Fruit fly (Drosophila melanogaster) whole organism, embryonic: ENCODE measurements around the gene hook.

Source experiments
- Antp ChIP-seq: fragments of 200-800 bp; sonication (Bioruptor generic); optimal IDR thresholded peaks from 3 replicates; lab custom pipeline; 2016; ENCODE audit warnings: missing biosample characterization, missing genetic modification characterization
- Blimp-1 ChIP-seq: fragments of 200-800 bp; sonication (Bioruptor generic); optimal IDR thresholded peaks from 3 replicates; lab custom pipeline; 2018; ENCODE audit warnings: missing biosample characterization, missing genetic modification characterization, mild to moderate bottlenecking, moderate library complexity, missing genetic modification reagents
- CG10274 ChIP-seq: fragments of 200-800 bp; sonication (Bioruptor generic); optimal IDR thresholded peaks from 3 replicates; lab custom pipeline; 2017; ENCODE audit warnings: missing biosample characterization, mild to moderate bottlenecking, missing genetic modification characterization
- CG10654 ChIP-seq: fragments of 200-800 bp; sonication (Bioruptor generic); optimal IDR thresholded peaks from 2 replicates; lab custom pipeline; 2016; ENCODE audit warnings: missing biosample characterization, missing genetic modification characterization
- CG11093 ChIP-seq: fragments of 200-800 bp; sonication (Bioruptor generic); IDR thresholded peaks from 3 replicates; pipeline ENCODE4 v1.3.6; 2022; ENCODE audit warnings: missing biosample characterization, missing genetic modification characterization
- CG11695 ChIP-seq: fragments of 200-800 bp; sonication (Bioruptor generic); IDR thresholded peaks from 3 replicates; pipeline ENCODE4 v1.3.6; 2022; ENCODE audit warnings: missing biosample characterization, missing genetic modification characterization
- CG1529 ChIP-seq: fragments of 200-800 bp; sonication (Bioruptor generic); optimal IDR thresholded peaks from 3 replicates; lab custom pipeline; 2018; ENCODE audit warnings: missing biosample characterization, missing genetic modification characterization
- CG17361 ChIP-seq: fragments of 200-800 bp; sonication (Bioruptor generic); IDR thresholded peaks from 3 replicates; pipeline ENCODE4 v1.3.6; 2022; ENCODE audit warnings: missing biosample characterization, missing genetic modification characterization
- CG18476 ChIP-seq: fragments of 200-800 bp; sonication (Bioruptor generic); optimal IDR thresholded peaks from 2 replicates; lab custom pipeline; 2016; ENCODE audit warnings: missing biosample characterization, mild to moderate bottlenecking, missing genetic modification characterization
- CG18619 ChIP-seq: fragments of 200-800 bp; sonication (Bioruptor generic); optimal IDR thresholded peaks from 3 replicates; lab custom pipeline; 2017; ENCODE audit warnings: missing biosample characterization, mild to moderate bottlenecking, missing genetic modification characterization
- CG2116 ChIP-seq: fragments of 200-800 bp; sonication (Bioruptor generic); optimal IDR thresholded peaks from 3 replicates; lab custom pipeline; 2018; ENCODE audit warnings: missing biosample characterization, mild to moderate bottlenecking, missing genetic modification characterization
- CG2129 ChIP-seq: fragments of 200-800 bp; sonication (Bioruptor generic); IDR thresholded peaks from 2 replicates; pipeline ENCODE4 v1.3.6; 2022; ENCODE audit warnings: missing biosample characterization, missing genetic modification characterization; ENCODE audit not compliant: partially characterized antibody
- CG31365 ChIP-seq: fragments of 200-800 bp; sonication (Bioruptor generic); optimal IDR thresholded peaks from 2 replicates; lab custom pipeline; 2018; ENCODE audit warnings: missing biosample characterization, mild to moderate bottlenecking, missing genetic modification characterization
- CG31441 ChIP-seq: fragments of 200-800 bp; sonication (Bioruptor generic); IDR thresholded peaks from 2 replicates; pipeline ENCODE4 v1.3.6; 2022; ENCODE audit warnings: missing biosample characterization, missing genetic modification characterization
- CG43689 ChIP-seq: fragments of 200-800 bp; sonication (Bioruptor generic); IDR thresholded peaks from 2 replicates; pipeline ENCODE4 v1.3.6; 2022; ENCODE audit warnings: missing biosample characterization, missing genetic modification characterization
- CG7745 ChIP-seq: fragments of 200-800 bp; sonication (Bioruptor generic); optimal IDR thresholded peaks from 2 replicates; lab custom pipeline; 2018; ENCODE audit warnings: missing biosample characterization, mild to moderate bottlenecking, missing genetic modification characterization, moderate library complexity
- CG8089 ChIP-seq: fragments of 200-800 bp; sonication (Bioruptor generic); optimal IDR thresholded peaks from 3 replicates; lab custom pipeline; 2016; ENCODE audit warnings: missing biosample characterization, missing genetic modification characterization
- CG9797 ChIP-seq: fragments of 200-800 bp; sonication (Bioruptor generic); optimal IDR thresholded peaks from 3 replicates; lab custom pipeline; 2018; ENCODE audit warnings: missing biosample characterization, mild to moderate bottlenecking, missing genetic modification characterization
- Camta ChIP-seq: fragments of 200-800 bp; sonication (Bioruptor generic); optimal IDR thresholded peaks from 2 replicates; lab custom pipeline; 2016; ENCODE audit warnings: missing biosample characterization, missing genetic modification characterization
- Dll ChIP-seq: fragments of 200-800 bp; sonication (Bioruptor generic); IDR thresholded peaks from 4 replicates; pipeline ENCODE4 v1.3.6; 2022; ENCODE audit warnings: missing biosample characterization, missing genetic modification characterization; ENCODE audit not compliant: partially characterized antibody
- E2f1 ChIP-seq: fragments of 200-800 bp; sonication (Bioruptor generic); IDR thresholded peaks from 2 replicates; pipeline ENCODE4 v1.3.6; 2022; ENCODE audit warnings: missing biosample characterization, missing genetic modification characterization
- HLH4C ChIP-seq: fragments of 200-800 bp; sonication (Bioruptor generic); IDR thresholded peaks from 3 replicates; pipeline ENCODE4 v1.3.6; 2022; ENCODE audit warnings: missing biosample characterization, missing genetic modification characterization; ENCODE audit not compliant: partially characterized antibody
- Hr78 ChIP-seq, 2 experiments: fragments of 200-800 bp in 1 of 2; fragments of >200 bp in 1 of 2; sonication (Bioruptor generic) in 1 of 2; optimal IDR thresholded peaks; 2 replicates each; lab custom pipeline; 2017 to 2019; ENCODE audit warnings: missing biosample characterization in 2 of 2, missing genetic modification characterization in 2 of 2, mild to moderate bottlenecking in 1 of 2, moderate library complexity in 1 of 2
- Kr ChIP-seq: fragments of 200-800 bp; sonication (Bioruptor generic); optimal IDR thresholded peaks from 2 replicates; lab custom pipeline; 2017; ENCODE audit warnings: missing biosample characterization, mild to moderate bottlenecking, missing genetic modification characterization
- Lhr ChIP-seq: fragments of 200-800 bp; sonication (Bioruptor generic); optimal IDR thresholded peaks from 3 replicates; lab custom pipeline; 2017; ENCODE audit warnings: mild to moderate bottlenecking, missing biosample characterization, missing genetic modification reagents, missing genetic modification characterization
- Mrtf ChIP-seq: fragments of 200-800 bp; sonication (Bioruptor generic); IDR thresholded peaks from 3 replicates; pipeline ENCODE4 v1.3.6; 2022; ENCODE audit warnings: missing biosample characterization, missing genetic modification characterization
- Neu2 ChIP-seq: fragments of 200-800 bp; sonication (Bioruptor generic); optimal IDR thresholded peaks from 3 replicates; lab custom pipeline; 2016; ENCODE audit warnings: missing biosample characterization, missing genetic modification characterization, borderline replicate concordance
- Optix ChIP-seq: fragments of 200-800 bp; sonication (Bioruptor generic); IDR thresholded peaks from 3 replicates; pipeline ENCODE4 v1.3.6; 2022; ENCODE audit warnings: missing biosample characterization, missing genetic modification characterization
- Pdp1 ChIP-seq, 2 experiments: fragments of 200-800 bp; sonication (Bioruptor generic); optimal IDR thresholded peaks; 3 replicates each; lab custom pipeline; 2016; ENCODE audit warnings: missing biosample characterization in 2 of 2, missing genetic modification characterization in 2 of 2, mild to moderate bottlenecking in 1 of 2, moderate library complexity in 1 of 2
- Sox100B ChIP-seq: fragments of 200-800 bp; sonication (Bioruptor generic); optimal IDR thresholded peaks from 3 replicates; lab custom pipeline; 2018; ENCODE audit warnings: missing biosample characterization, mild to moderate bottlenecking, missing genetic modification characterization
- Ssrp ChIP-seq: fragments of 200-800 bp; sonication (Bioruptor generic); optimal IDR thresholded peaks from 2 replicates; lab custom pipeline; 2018; ENCODE audit warnings: missing biosample characterization, mild to moderate bottlenecking, missing genetic modification characterization, moderate library complexity
- TFAM ChIP-seq: fragments of 200-800 bp; sonication (Bioruptor generic); optimal IDR thresholded peaks from 2 replicates; lab custom pipeline; 2017; ENCODE audit warnings: missing biosample characterization, missing genetic modification characterization, inconsistent platforms
- Trl ChIP-seq, 3 experiments: fragments of >200 bp in 2 of 3; fragments of 200-800 bp in 1 of 3; sonication (Bioruptor generic) in 1 of 3; optimal IDR thresholded peaks; 2 replicates in 1 of 3; 3 replicates in 2 of 3; lab custom pipeline; 2016 to 2017; ENCODE audit warnings: missing biosample characterization in 1 of 3, missing genetic modification characterization in 1 of 3
- ara ChIP-seq: fragments of 200-800 bp; sonication (Bioruptor generic); IDR thresholded peaks from 2 replicates; pipeline ENCODE4 v1.3.6; 2022; ENCODE audit warnings: missing biosample characterization, missing genetic modification characterization
- ase ChIP-seq: fragments of 200-800 bp; sonication (Bioruptor generic); IDR thresholded peaks from 3 replicates; pipeline ENCODE4 v1.3.6; 2022; ENCODE audit warnings: missing biosample characterization, missing genetic modification characterization
- cwo ChIP-seq: fragments of 200-800 bp; sonication (Bioruptor generic); optimal IDR thresholded peaks from 3 replicates; lab custom pipeline; 2017; ENCODE audit warnings: missing biosample characterization, missing genetic modification characterization, mild to moderate bottlenecking, moderate library complexity, missing genetic modification reagents
- disco-r ChIP-seq: fragments of 200-800 bp; sonication (Bioruptor generic); optimal IDR thresholded peaks from 2 replicates; lab custom pipeline; 2016; ENCODE audit warnings: missing biosample characterization, missing genetic modification characterization
- dmrt99B ChIP-seq: fragments of 200-800 bp; sonication (Bioruptor generic); optimal IDR thresholded peaks from 2 replicates; lab custom pipeline; 2018; ENCODE audit warnings: missing biosample characterization, mild to moderate bottlenecking, missing genetic modification characterization, moderate library complexity
- ftz-f1 ChIP-seq: fragments of 200-800 bp; sonication (Bioruptor generic); optimal IDR thresholded peaks from 2 replicates; lab custom pipeline; 2016; ENCODE audit warnings: missing biosample characterization, missing genetic modification characterization
- h ChIP-seq: fragments of >200 bp; optimal IDR thresholded peaks from 2 replicates; lab custom pipeline; 2017
- hth ChIP-seq: fragments of >200 bp; optimal IDR thresholded peaks from 2 replicates; lab custom pipeline; 2017; ENCODE audit warnings: inconsistent platforms
- inv ChIP-seq: fragments of 200-800 bp; sonication (Bioruptor generic); IDR thresholded peaks from 2 replicates; pipeline ENCODE4 v1.3.6; 2022; ENCODE audit warnings: missing biosample characterization, missing genetic modification characterization; ENCODE audit not compliant: partially characterized antibody
- kni ChIP-seq: fragments of 200-800 bp; sonication (Bioruptor generic); optimal IDR thresholded peaks from 3 replicates; lab custom pipeline; 2017; ENCODE audit warnings: mild to moderate bottlenecking, missing biosample characterization, missing genetic modification reagents, missing genetic modification characterization
- lola ChIP-seq, 3 experiments: fragments of >200 bp in 2 of 3; fragments of 200-800 bp in 1 of 3; sonication (Bioruptor generic) in 1 of 3; optimal IDR thresholded peaks; 2 replicates each; lab custom pipeline; 2017 to 2019; ENCODE audit warnings: missing biosample characterization in 3 of 3, missing genetic modification characterization in 3 of 3, mild to moderate bottlenecking in 1 of 3, moderate library complexity in 1 of 3
- mam ChIP-seq: fragments of 200-800 bp; sonication (Bioruptor generic); optimal IDR thresholded peaks from 3 replicates; lab custom pipeline; 2016; ENCODE audit warnings: missing biosample characterization, missing genetic modification characterization
- pho ChIP-seq: fragments of 200-800 bp; sonication (Bioruptor generic); optimal IDR thresholded peaks from 2 replicates; lab custom pipeline; 2016; ENCODE audit warnings: missing biosample characterization, missing genetic modification characterization
- psq ChIP-seq: fragments of 200-800 bp; sonication (Bioruptor generic); optimal IDR thresholded peaks from 2 replicates; lab custom pipeline; 2017; ENCODE audit warnings: missing biosample characterization, missing genetic modification characterization
- tx ChIP-seq: fragments of 200-800 bp; sonication (Bioruptor generic); optimal IDR thresholded peaks from 2 replicates; lab custom pipeline; 2016; ENCODE audit warnings: missing biosample characterization, missing genetic modification characterization
- vfl ChIP-seq: fragments of 200-800 bp; sonication (Bioruptor generic); optimal IDR thresholded peaks from 2 replicates; lab custom pipeline; 2016; ENCODE audit warnings: missing biosample characterization, missing genetic modification characterization

The hook gene

DNA sequence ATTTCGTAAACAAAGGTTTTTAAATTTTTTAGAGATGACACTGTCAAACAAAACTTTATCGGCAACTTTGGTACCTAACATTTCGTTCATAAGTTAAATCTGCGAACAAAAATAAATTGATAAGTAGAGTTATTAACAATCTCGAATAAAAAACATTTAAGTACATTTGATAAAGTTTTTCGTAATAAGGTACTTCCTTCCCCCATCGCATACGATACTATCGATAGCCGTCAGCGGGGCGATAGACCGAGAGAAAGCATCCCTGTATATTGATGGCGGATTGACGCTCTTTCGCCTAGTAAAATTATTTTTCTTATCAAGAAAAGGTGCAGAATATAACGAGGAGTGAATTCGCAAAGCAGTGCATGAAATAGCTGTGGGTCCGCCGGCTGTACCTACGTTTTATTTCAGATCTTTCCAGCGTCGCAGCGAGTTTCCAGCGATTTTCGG, 11.8 kb upstream of the hook start, which contains the start of the genes Ttc19 and Acn (continued):
- TF ChIP-seq CG18476: peak; percentile 83
- TF ChIP-seq h (lab: Kevin White, UChicago): no peak
- TF ChIP-seq kni: no peak
- peak; percentile 93 for TF ChIP-seq inv
- TF ChIP-seq CG2116 (GFP tag; lab: Kevin White, UChicago): peak; percentile 99
- TF ChIP-seq mam (GFP tag; lab: Kevin White, UChicago): peak; percentile 93
- TF ChIP-seq CG7745 (tag; lab: Kevin White, UChicago): no peak
- TF ChIP-seq Lhr: peak; percentile 51
- TF ChIP-seq ftz-f1: peak; percentile 40
- peak; percentile 78 for TF ChIP-seq Neu2 (GFP tag; lab: Kevin White, UChicago)
- peak; percentile 53; the same call in 1 of the 3 replicates for TF ChIP-seq CG11695 (GFP tag; lab: Robert Waterston, UW)
- peak; percentile 61 for TF ChIP-seq CG10654
- no peak for TF ChIP-seq dmrt99B (tag; lab: Kevin White, UChicago)
- no peak for TF ChIP-seq CG10274 (GFP tag; lab: Kevin White, UChicago)
- no peak for TF ChIP-seq Kr (GFP tag; lab: Kevin White, UChicago)
- TF ChIP-seq CG17361 (GFP tag; lab: Robert Waterston, UW): peak; percentile 91
- TF ChIP-seq CG2129: peak; percentile 97
- TF ChIP-seq lola (GFP tag; optimal IDR thresholded peaks at IDR 0.05; lab: Kevin White, UChicago): peak in 1 of 3 experiments; percentile 80
- no peak for TF ChIP-seq Trl (optimal IDR thresholded peaks at IDR 0.05; lab: Kevin White, UChicago)
- TF ChIP-seq Trl (GFP tag; optimal IDR thresholded peaks at IDR 0.05; lab: Kevin White, UChicago): peak; percentile 92
- peak; percentile 98 for TF ChIP-seq Dll (GFP tag; lab: Robert Waterston, UW)
- TF ChIP-seq pho: peak; percentile 91
- peak; percentile 92 for TF ChIP-seq vfl (GFP tag; lab: Kevin White, UChicago)
- no peak for TF ChIP-seq Sox100B (GFP tag; lab: Kevin White, UChicago)
- peak; percentile 78 for TF ChIP-seq Ssrp (tag; lab: Kevin White, UChicago)
- peak; percentile 59 for TF ChIP-seq cwo (GFP tag; lab: Kevin White, UChicago)
- peak; percentile 89 to 91 for TF ChIP-seq Pdp1 (GFP tag; optimal IDR thresholded peaks at IDR 0.05; lab: Kevin White, UChicago)
- peak; percentile 62 for TF ChIP-seq E2f1 (GFP tag; lab: Robert Waterston, UW)
- TF ChIP-seq CG9797: peak; percentile 39
- TF ChIP-seq Camta (GFP tag; lab: Kevin White, UChicago): peak; percentile 89
- peak; percentile 92 for TF ChIP-seq HLH4C (GFP tag; lab: Robert Waterston, UW)
- TF ChIP-seq hth (lab: Kevin White, UChicago): no peak
- TF ChIP-seq Mrtf (GFP tag; lab: Robert Waterston, UW): no peak; the same call in none of the 3 replicates
- TF ChIP-seq psq: peak; percentile 68
- peak; percentile 68 for TF ChIP-seq CG11093
- no peak for TF ChIP-seq Hr78 (GFP tag; optimal IDR thresholded peaks at IDR 0.05; lab: Kevin White, UChicago)
- TF ChIP-seq CG43689: 0 out of 2 replicates have a peak, but pooled peaks have one; percentile 9
- peak; percentile 67; the same call in 2 of the 3 replicates for TF ChIP-seq ase (GFP tag; lab: Robert Waterston, UW)
- TF ChIP-seq Antp: peak; percentile 88
- TF ChIP-seq Blimp-1 (GFP tag; lab: Kevin White, UChicago): peak; percentile 71
- peak; percentile 86 for TF ChIP-seq tx
- peak; percentile 58 for TF ChIP-seq CG1529 (GFP tag; lab: Kevin White, UChicago)
- peak; percentile 81 for TF ChIP-seq CG8089
- peak; percentile 82 for TF ChIP-seq ara (GFP tag; lab: Robert Waterston, UW)
- peak; percentile 76 for TF ChIP-seq CG18619 (GFP tag; lab: Kevin White, UChicago)
- no peak; the same call in 1 of the 2 replicates for TF ChIP-seq CG31441 (GFP tag; lab: Robert Waterston, UW)
- peak; percentile 77 for TF ChIP-seq disco-r (GFP tag; lab: Kevin White, UChicago)
- TF ChIP-seq CG31365 (tag; lab: Kevin White, UChicago): no peak
- TF ChIP-seq TFAM: peak; percentile 32
- peak; percentile 66; the same call in 2 of the 3 replicates for TF ChIP-seq Optix
